Fruit fly (Drosophila melanogaster): ENCODE data around the gene CG9518.

Gene CG9518

DNA sequence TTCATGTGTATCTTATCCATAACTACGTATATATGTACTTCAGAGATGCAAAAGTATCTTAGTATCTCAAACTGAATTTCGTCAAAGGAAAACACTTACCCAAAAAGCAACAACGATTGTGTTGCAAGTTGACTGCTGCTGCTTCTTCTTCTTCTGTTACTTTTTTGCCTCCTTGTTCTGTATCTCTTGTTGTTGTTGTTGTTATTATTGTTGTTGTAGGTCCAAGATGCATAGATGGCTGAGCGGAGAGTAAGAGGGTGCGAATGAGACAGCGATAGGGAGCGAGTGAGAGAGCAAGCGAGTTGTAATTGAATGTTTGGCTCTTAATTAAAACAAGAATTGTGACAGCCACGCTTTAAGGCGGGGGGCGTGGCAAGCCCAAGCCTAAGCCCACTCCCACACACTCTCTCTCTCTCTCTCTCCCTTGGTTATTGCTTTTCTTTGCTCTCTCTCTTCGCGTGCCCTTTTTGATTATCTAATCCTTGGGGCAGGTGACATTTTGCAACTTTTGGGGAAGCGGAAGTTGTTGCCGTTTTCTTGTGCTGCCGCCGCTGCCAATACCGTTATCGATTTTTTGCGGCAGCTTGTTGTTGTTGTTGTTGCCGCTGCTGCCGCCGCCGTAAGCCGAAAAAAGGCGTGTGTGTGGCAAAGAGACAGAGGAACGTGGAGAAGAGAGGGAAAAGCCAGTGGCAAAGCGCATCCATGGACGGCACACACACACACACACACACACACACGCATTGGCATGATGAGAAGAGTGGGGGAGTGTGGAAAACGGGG is 46.1 kb downstream of the CG9518 start:
- TF ChIP-seq Ets98B (GFP tag; IDR thresholded peaks at IDR 0.05) (no peak), CG4496 (GFP tag; IDR thresholded peaks at IDR 0.05) (0 out of 3 replicates have a peak, but pooled peaks have one; percentile 7)
